Fruit fly (Drosophila melanogaster) whole organism, embryonic: Measurements from ENCODE around the gene Eh.

Experiments used
- Atf-2 ChIP-seq: fragments of 200-800 bp; sonication (Bioruptor generic); optimal IDR thresholded peaks from 2 replicates; lab custom pipeline; 2016; ENCODE audit warnings: missing biosample characterization, missing genetic modification characterization
- Atf3 ChIP-seq: fragments of 200-800 bp; sonication (Bioruptor generic); optimal IDR thresholded peaks from 3 replicates; lab custom pipeline; 2016; ENCODE audit warnings: missing biosample characterization, missing genetic modification characterization
- CG1024 ChIP-seq: fragments of 200-800 bp; sonication (Bioruptor generic); IDR thresholded peaks from 2 replicates; pipeline ENCODE4 v1.3.6; 2022; ENCODE audit warnings: missing biosample characterization, missing genetic modification characterization
- CG11085 ChIP-seq: fragments of 200-800 bp; sonication (Bioruptor generic); IDR thresholded peaks from 2 replicates; pipeline ENCODE4 v1.3.6; 2022; ENCODE audit warnings: missing biosample characterization, missing genetic modification characterization
- CG11398 ChIP-seq: fragments of 200-800 bp; sonication (Bioruptor generic); optimal IDR thresholded peaks from 2 replicates; lab custom pipeline; 2016; ENCODE audit warnings: missing biosample characterization, missing genetic modification characterization
- CG1529 ChIP-seq: fragments of 200-800 bp; sonication (Bioruptor generic); optimal IDR thresholded peaks from 3 replicates; lab custom pipeline; 2018; ENCODE audit warnings: missing biosample characterization, missing genetic modification characterization
- CG15601 ChIP-seq: fragments of 200-800 bp; sonication (Bioruptor generic); optimal IDR thresholded peaks from 3 replicates; lab custom pipeline; 2019; ENCODE audit warnings: missing biosample characterization, mild to moderate bottlenecking, missing genetic modification characterization, moderate library complexity
- CG1603 ChIP-seq: fragments of 200-800 bp; sonication (Bioruptor generic); optimal IDR thresholded peaks from 2 replicates; lab custom pipeline; 2019; ENCODE audit warnings: missing biosample characterization, mild to moderate bottlenecking, missing genetic modification characterization, moderate library complexity
- CG2129 ChIP-seq: fragments of 200-800 bp; sonication (Bioruptor generic); IDR thresholded peaks from 2 replicates; pipeline ENCODE4 v1.3.6; 2022; ENCODE audit warnings: missing biosample characterization, missing genetic modification characterization; ENCODE audit not compliant: partially characterized antibody
- CG2678 ChIP-seq: fragments of 200-800 bp; sonication (Bioruptor generic); optimal IDR thresholded peaks from 3 replicates; lab custom pipeline; 2019; ENCODE audit warnings: missing biosample characterization, mild to moderate bottlenecking, missing genetic modification characterization, moderate library complexity
- CG34224 ChIP-seq: fragments of 200-800 bp; sonication (Bioruptor generic); IDR thresholded peaks from 3 replicates; pipeline ENCODE4 v1.3.6; 2022; ENCODE audit warnings: missing biosample characterization, missing genetic modification characterization; ENCODE audit not compliant: partially characterized antibody
- CG3726 ChIP-seq: fragments of 200-800 bp; sonication (Bioruptor generic); IDR thresholded peaks from 3 replicates; pipeline ENCODE4, ENCODE4 v1.3.6; 2022; ENCODE audit warnings: missing biosample characterization, missing genetic modification characterization
- CG3995 ChIP-seq: fragments of 200-800 bp; sonication (Bioruptor generic); optimal IDR thresholded peaks from 3 replicates; lab custom pipeline; 2016; ENCODE audit warnings: missing biosample characterization, missing genetic modification characterization
- CG4404 ChIP-seq: fragments of 200-800 bp; sonication (Bioruptor generic); IDR thresholded peaks from 2 replicates; pipeline ENCODE4 v1.3.6; 2022; ENCODE audit warnings: missing biosample characterization, missing genetic modification characterization
- CG4820 ChIP-seq: fragments of 200-800 bp; sonication (Bioruptor generic); optimal IDR thresholded peaks from 3 replicates; lab custom pipeline; 2016; ENCODE audit warnings: missing biosample characterization, missing genetic modification characterization
- CG6683 ChIP-seq: fragments of 200-800 bp; sonication (Bioruptor generic); optimal IDR thresholded peaks from 2 replicates; lab custom pipeline; 2017; ENCODE audit warnings: missing biosample characterization, mild to moderate bottlenecking, missing genetic modification characterization, missing genetic modification reagents
- CG9609 ChIP-seq: fragments of 200-800 bp; sonication (Bioruptor generic); optimal IDR thresholded peaks from 3 replicates; lab custom pipeline; 2016; ENCODE audit warnings: missing biosample characterization, missing genetic modification characterization
- CG9817 ChIP-seq: fragments of 200-800 bp; sonication (Bioruptor generic); optimal IDR thresholded peaks from 2 replicates; lab custom pipeline; 2018; ENCODE audit warnings: missing biosample characterization, mild to moderate bottlenecking, missing genetic modification characterization, moderate library complexity
- Chrac-16 ChIP-seq: fragments of 200-800 bp; sonication (Bioruptor generic); optimal IDR thresholded peaks from 3 replicates; lab custom pipeline; 2016; ENCODE audit warnings: missing biosample characterization, missing genetic modification characterization
- Dll ChIP-seq: fragments of 200-800 bp; sonication (Bioruptor generic); IDR thresholded peaks from 4 replicates; pipeline ENCODE4 v1.3.6; 2022; ENCODE audit warnings: missing biosample characterization, missing genetic modification characterization; ENCODE audit not compliant: partially characterized antibody
- Gsc ChIP-seq: fragments of 200-800 bp; sonication (Bioruptor generic); IDR thresholded peaks from 2 replicates; pipeline ENCODE4 v1.3.6; 2022; ENCODE audit warnings: missing biosample characterization, missing genetic modification characterization
- HLH3B ChIP-seq: fragments of 200-800 bp; sonication (Bioruptor generic); IDR thresholded peaks from 2 replicates; pipeline ENCODE4 v1.3.6; 2022; ENCODE audit warnings: missing biosample characterization, missing genetic modification characterization
- Jarid2 ChIP-seq: fragments of 200-800 bp; sonication (Bioruptor generic); optimal IDR thresholded peaks from 3 replicates; lab custom pipeline; 2017; ENCODE audit warnings: mild to moderate bottlenecking, missing biosample characterization, missing genetic modification reagents, missing genetic modification characterization
- Myb ChIP-seq: fragments of 200-800 bp; sonication (Bioruptor generic); optimal IDR thresholded peaks from 2 replicates; lab custom pipeline; 2016; ENCODE audit warnings: missing biosample characterization, missing genetic modification characterization
- Optix ChIP-seq: fragments of 200-800 bp; sonication (Bioruptor generic); IDR thresholded peaks from 3 replicates; pipeline ENCODE4 v1.3.6; 2022; ENCODE audit warnings: missing biosample characterization, missing genetic modification characterization
- TFAM ChIP-seq: fragments of 200-800 bp; sonication (Bioruptor generic); optimal IDR thresholded peaks from 2 replicates; lab custom pipeline; 2017; ENCODE audit warnings: missing biosample characterization, missing genetic modification characterization, inconsistent platforms
- Usf ChIP-seq: fragments of 200-800 bp; sonication (Bioruptor generic); optimal IDR thresholded peaks from 2 replicates; lab custom pipeline; 2017; ENCODE audit warnings: missing genotype, missing biosample characterization, missing genetic modification characterization
- ac ChIP-seq: fragments of 200-800 bp; sonication (Bioruptor generic); optimal IDR thresholded peaks from 3 replicates; lab custom pipeline; 2017; ENCODE audit warnings: missing biosample characterization, mild to moderate bottlenecking, missing genetic modification characterization
- cg ChIP-seq: fragments of 200-800 bp; sonication (Bioruptor generic); optimal IDR thresholded peaks from 3 replicates; lab custom pipeline; 2019; ENCODE audit warnings: missing biosample characterization, mild to moderate bottlenecking, missing genetic modification characterization, moderate library complexity
- corto ChIP-seq: fragments of 200-800 bp; sonication (Bioruptor generic); optimal IDR thresholded peaks from 2 replicates; lab custom pipeline; 2016; ENCODE audit warnings: missing biosample characterization, mild to moderate bottlenecking, missing genetic modification characterization, moderate library complexity
- danr ChIP-seq: fragments of 200-800 bp; sonication (Bioruptor generic); IDR thresholded peaks from 2 replicates; pipeline ENCODE4 v1.3.6; 2022; ENCODE audit warnings: missing biosample characterization, missing genetic modification characterization
- ems ChIP-seq: fragments of 200-800 bp; sonication (Bioruptor generic); optimal IDR thresholded peaks from 3 replicates; lab custom pipeline; 2016; ENCODE audit warnings: missing biosample characterization, missing genetic modification characterization
- en ChIP-seq: fragments of 200-800 bp; sonication (Bioruptor generic); optimal IDR thresholded peaks from 2 replicates; lab custom pipeline; 2016; ENCODE audit warnings: missing biosample characterization, missing genetic modification characterization
- eyg ChIP-seq: fragments of 200-800 bp; sonication (Bioruptor generic); optimal IDR thresholded peaks from 3 replicates; lab custom pipeline; 2016; ENCODE audit warnings: missing biosample characterization, missing genetic modification characterization
- fd3F ChIP-seq: fragments of 200-800 bp; sonication (Bioruptor generic); optimal IDR thresholded peaks from 2 replicates; lab custom pipeline; 2018; ENCODE audit warnings: missing biosample characterization, mild to moderate bottlenecking, missing genetic modification characterization, moderate library complexity
- gfzf ChIP-seq: fragments of 200-800 bp; sonication (Bioruptor generic); optimal IDR thresholded peaks from 2 replicates; lab custom pipeline; 2016; ENCODE audit warnings: missing biosample characterization, mild to moderate bottlenecking, missing genetic modification characterization, moderate library complexity
- hbn ChIP-seq: fragments of 200-800 bp; sonication (Bioruptor generic); IDR thresholded peaks from 2 replicates; pipeline ENCODE4 v1.3.6; 2022; ENCODE audit warnings: missing biosample characterization, missing genetic modification characterization; ENCODE audit not compliant: partially characterized antibody
- insv ChIP-seq, 2 experiments: fragments of 200-800 bp; sonication (Bioruptor generic); optimal IDR thresholded peaks; 3 replicates each; lab custom pipeline; 2016 to 2018; ENCODE audit warnings: missing biosample characterization in 2 of 2, missing genetic modification characterization in 2 of 2
- kni ChIP-seq: fragments of 200-800 bp; sonication (Bioruptor generic); optimal IDR thresholded peaks from 3 replicates; lab custom pipeline; 2017; ENCODE audit warnings: mild to moderate bottlenecking, missing biosample characterization, missing genetic modification reagents, missing genetic modification characterization
- maf-S ChIP-seq: fragments of 200-800 bp; sonication (Bioruptor generic); optimal IDR thresholded peaks from 2 replicates; lab custom pipeline; 2016; ENCODE audit warnings: missing biosample characterization, missing genetic modification characterization
- mirr ChIP-seq: fragments of 200-800 bp; sonication (Bioruptor generic); optimal IDR thresholded peaks from 3 replicates; lab custom pipeline; 2018; ENCODE audit warnings: missing biosample characterization, mild to moderate bottlenecking, missing genetic modification characterization
- org-1 ChIP-seq: fragments of 200-800 bp; sonication (Bioruptor generic); optimal IDR thresholded peaks from 2 replicates; lab custom pipeline; 2017; ENCODE audit warnings: missing biosample characterization, missing genetic modification characterization
- ranshi ChIP-seq: fragments of 200-800 bp; sonication (Bioruptor generic); IDR thresholded peaks from 2 replicates; pipeline ENCODE4 v1.3.6; 2022; ENCODE audit warnings: missing biosample characterization, missing genetic modification characterization
- sens ChIP-seq: fragments of 200-800 bp; sonication (Bioruptor generic); peaks from one replicate; lab custom pipeline; 2016; ENCODE audit warnings: missing biosample characterization, missing genetic modification characterization
- sisA ChIP-seq: fragments of 200-800 bp; sonication (Bioruptor generic); IDR thresholded peaks from 2 replicates; pipeline ENCODE4 v1.3.6; 2022; ENCODE audit warnings: missing biosample characterization, missing genetic modification characterization
- ssp ChIP-seq: fragments of 200-800 bp; sonication (Bioruptor generic); IDR thresholded peaks from 2 replicates; pipeline ENCODE4 v1.3.6; 2022; ENCODE audit warnings: missing biosample characterization, missing genetic modification characterization
- sug ChIP-seq: fragments of 200-800 bp; optimal IDR thresholded peaks from 2 replicates; lab custom pipeline; 2019; ENCODE audit warnings: missing biosample characterization, mild to moderate bottlenecking, missing genetic modification characterization, moderate library complexity
- tgo ChIP-seq: fragments of 200-800 bp; sonication (Bioruptor generic); IDR thresholded peaks from 3 replicates; pipeline ENCODE4 v1.3.6; 2022; ENCODE audit warnings: missing biosample characterization, missing genetic modification characterization
- tx ChIP-seq: fragments of 200-800 bp; sonication (Bioruptor generic); optimal IDR thresholded peaks from 2 replicates; lab custom pipeline; 2016; ENCODE audit warnings: missing biosample characterization, missing genetic modification characterization
- vfl ChIP-seq: fragments of 200-800 bp; sonication (Bioruptor generic); optimal IDR thresholded peaks from 2 replicates; lab custom pipeline; 2016; ENCODE audit warnings: missing biosample characterization, missing genetic modification characterization
- vvl ChIP-seq: fragments of 200-800 bp; sonication (Bioruptor generic); IDR thresholded peaks from 2 replicates; pipeline ENCODE4 v1.3.6; 2022; ENCODE audit warnings: missing biosample characterization, missing genetic modification characterization
- z ChIP-seq: fragments of 200-800 bp; sonication (Bioruptor generic); IDR thresholded peaks from 3 replicates; pipeline ENCODE4 v1.3.6; 2022; ENCODE audit warnings: missing biosample characterization, missing genetic modification characterization

Eh gene

DNA sequence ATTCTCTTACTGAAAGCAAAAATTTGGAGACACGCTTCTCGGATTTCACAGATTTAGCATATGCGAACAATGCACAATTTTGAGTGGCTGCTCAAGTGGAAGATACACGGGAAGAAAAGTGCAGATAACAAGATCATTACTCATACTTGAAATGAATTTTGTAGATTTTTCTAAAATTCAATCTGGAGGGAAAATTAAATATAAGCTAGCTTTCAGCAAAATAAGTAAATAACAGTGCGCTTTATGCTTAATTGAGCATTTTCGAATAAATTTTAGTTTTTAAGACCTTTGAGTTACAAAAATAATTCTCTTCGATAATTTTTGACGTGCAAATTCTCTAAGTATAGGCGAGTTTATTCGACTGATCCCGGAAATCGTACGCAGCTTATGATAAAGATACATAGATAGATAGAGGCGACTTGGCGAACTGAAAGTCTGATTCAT lies 48.0 kb downstream of the Eh start (continued):
- TF ChIP-seq CG3726 (GFP tag; lab: Robert Waterston, UW), result no peak
- no peak for TF ChIP-seq ac (GFP tag; lab: Kevin White, UChicago)
- no peak for TF ChIP-seq tx (GFP tag; lab: Kevin White, UChicago)
- no peak for TF ChIP-seq Myb (GFP tag; lab: Kevin White, UChicago)
- TF ChIP-seq CG34224, result no peak
- no peak for TF ChIP-seq sug (tag; lab: Kevin White, UChicago)
- TF ChIP-seq Dll (GFP tag; lab: Robert Waterston, UW), result no peak
- no peak for TF ChIP-seq hbn
- TF ChIP-seq CG1529 (GFP tag; lab: Kevin White, UChicago), result no peak
- TF ChIP-seq Optix (GFP tag; lab: Robert Waterston, UW), result no peak
- peak; percentile 49 for TF ChIP-seq CG2678 (tag; lab: Kevin White, UChicago)
- no peak for TF ChIP-seq CG3995 (GFP tag; lab: Kevin White, UChicago)
- no peak for TF ChIP-seq ssp (GFP tag; lab: Robert Waterston, UW)
- TF ChIP-seq HLH3B (GFP tag; lab: Robert Waterston, UW), result no peak
- TF ChIP-seq mirr, result no peak
- TF ChIP-seq vfl (GFP tag; lab: Kevin White, UChicago), result no peak
- no peak for TF ChIP-seq corto (GFP tag; lab: Kevin White, UChicago)
- TF ChIP-seq maf-S, result no peak
- no peak for TF ChIP-seq Chrac-16 (GFP tag; lab: Kevin White, UChicago)
- no peak for TF ChIP-seq org-1
- TF ChIP-seq ems, result no peak
- TF ChIP-seq CG1603 (tag; lab: Kevin White, UChicago), result peak; percentile 32
- TF ChIP-seq eyg (GFP tag; lab: Kevin White, UChicago), result no peak
- no peak for TF ChIP-seq TFAM (GFP tag; lab: Kevin White, UChicago)
- TF ChIP-seq CG11085, result no peak
- TF ChIP-seq CG15601 (tag; lab: Kevin White, UChicago), result no peak
- no peak for TF ChIP-seq CG9817 (tag; lab: Kevin White, UChicago)
- no peak for TF ChIP-seq tgo (GFP tag; lab: Robert Waterston, UW)
- TF ChIP-seq ranshi (GFP tag; lab: Robert Waterston, UW), result 0 out of 2 replicates have a peak, but pooled peaks have one; percentile 16
- TF ChIP-seq Usf, result no peak
- TF ChIP-seq Gsc (GFP tag; lab: Robert Waterston, UW), result no peak
- TF ChIP-seq kni (GFP tag; lab: Kevin White, UChicago), result no peak
- no peak for TF ChIP-seq gfzf (GFP tag; lab: Kevin White, UChicago)
- TF ChIP-seq insv (GFP tag; optimal IDR thresholded peaks at IDR 0.05; lab: Kevin White, UChicago), result no peak
- no peak for TF ChIP-seq Jarid2 (GFP tag; lab: Kevin White, UChicago)
- TF ChIP-seq en, result peak; percentile 26
- peak; percentile 51 for TF ChIP-seq CG4820 (GFP tag; lab: Kevin White, UChicago)
- TF ChIP-seq CG9609 (GFP tag; lab: Kevin White, UChicago), result no peak
- TF ChIP-seq vvl, result no peak
- no peak for TF ChIP-seq CG4404
- no peak for TF ChIP-seq Atf3 (GFP tag; lab: Kevin White, UChicago)
- peak; percentile 94 for TF ChIP-seq sens (GFP tag; lab: Kevin White, UChicago)
- TF ChIP-seq cg (GFP tag; lab: Kevin White, UChicago), result no peak
- no peak for TF ChIP-seq CG2129
- TF ChIP-seq danr (GFP tag; lab: Robert Waterston, UW), result peak; percentile 48; the same call in 1 of the 2 replicates
- TF ChIP-seq CG6683 (GFP tag; lab: Kevin White, UChicago), result no peak
- TF ChIP-seq CG11398 (GFP tag; lab: Kevin White, UChicago), result no peak
- no peak for TF ChIP-seq z (GFP tag; lab: Robert Waterston, UW)
- no peak for TF ChIP-seq fd3F (GFP tag; lab: Kevin White, UChicago)
- 0 out of 2 replicates have a peak, but pooled peaks have one; percentile 17 for TF ChIP-seq CG1024 (GFP tag; lab: Robert Waterston, UW)
- peak; percentile 46; the same call in 1 of the 2 replicates for TF ChIP-seq sisA (GFP tag; lab: Robert Waterston, UW)
- no peak for TF ChIP-seq Atf-2 (GFP tag; lab: Kevin White, UChicago)
